Worm (Caenorhabditis elegans): ENCODE measurements around the gene srx-96.

- TF ChIP-seq elt-3 (tag; optimal IDR thresholded peaks at IDR 0.05) (no peak), nhr-237 (tag; optimal IDR thresholded peaks at IDR 0.05) (no peak), mab-5 (tag; optimal IDR thresholded peaks at IDR 0.05) (no peak), aly-2 (tag; optimal IDR thresholded peaks at IDR 0.05) (no peak), R02D3.7 (tag; optimal IDR thresholded peaks at IDR 0.05) (no peak), elt-1 (tag; optimal IDR thresholded peaks at IDR 0.05) (no peak), egl-27 (tag; optimal IDR thresholded peaks at IDR 0.05) (no peak), ZK546.5 (tag; optimal IDR thresholded peaks at IDR 0.05) (no peak), ztf-4 (tag; optimal IDR thresholded peaks at IDR 0.05) (no peak), nhr-77 (tag; optimal IDR thresholded peaks at IDR 0.05) (no peak), nhr-6 (tag; optimal IDR thresholded peaks at IDR 0.05) (no peak), unc-55 (GFP tag; optimal IDR thresholded peaks at IDR 0.05) (peak; percentile 94)
Measured at ce11 chrV:13757349-13757748, 46.2 kb downstream of the srx-96 start.
